Fruit fly (Drosophila melanogaster) Kc167 (cell line): ENCODE measurements around the gene CG12880.

Source experiments
- Myc ChIP-seq: fragments of >200 bp; optimal IDR thresholded peaks from 2 replicates; lab custom pipeline; 2017; ENCODE audit warnings: missing external identifiers
- Sin3A ChIP-seq: fragments of >200 bp; optimal IDR thresholded peaks from 2 replicates; lab custom pipeline; 2018; ENCODE audit warnings: missing external identifiers
- h ChIP-seq: fragments of >200 bp; optimal IDR thresholded peaks from 3 replicates; lab custom pipeline; 2018; ENCODE audit warnings: missing external identifiers
- psq ChIP-seq: fragments of >200 bp; optimal IDR thresholded peaks from 2 replicates; lab custom pipeline; 2017; ENCODE audit warnings: missing external identifiers

DNA sequence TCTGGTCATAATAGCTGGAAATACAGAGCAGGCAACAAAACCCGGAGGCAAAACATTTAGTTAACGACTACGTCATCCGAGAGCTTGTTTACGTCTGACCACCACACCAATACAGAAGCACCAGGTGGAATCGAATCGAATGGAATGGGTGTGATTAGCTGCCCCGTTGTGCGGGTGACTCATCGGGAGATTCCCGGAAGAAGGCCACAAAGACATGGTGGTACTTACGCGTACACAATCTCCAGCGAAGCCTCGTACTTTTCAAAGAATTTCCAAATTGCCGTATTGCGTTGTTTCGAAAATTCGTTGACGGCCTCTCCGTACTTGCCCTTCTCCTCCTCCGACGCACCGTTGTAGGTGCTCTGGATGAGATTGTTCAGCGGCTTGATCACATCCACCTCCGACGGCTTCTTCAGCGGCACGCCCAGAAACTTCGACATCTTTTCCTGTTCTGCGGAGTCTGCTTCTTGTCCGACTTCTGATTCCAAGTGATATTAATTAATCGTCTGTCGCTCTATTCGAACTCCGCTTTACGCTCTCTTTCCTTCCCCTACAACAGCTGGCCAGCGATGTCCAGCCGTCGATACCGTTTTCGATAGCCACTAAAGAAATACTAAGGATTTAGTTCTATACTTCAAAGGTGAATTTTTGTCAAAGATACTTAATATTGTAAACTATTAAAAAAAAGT, 13.9 kb downstream of the CG12880 start, which contains the start of gene ALiX:
- TF ChIP-seq psq: no peak
- no peak for TF ChIP-seq h (lab: Kevin White, UChicago)
- TF ChIP-seq Myc: no peak
- no peak for TF ChIP-seq Sin3A (lab: Kevin White, UChicago)
